Fruit fly (Drosophila melanogaster) whole organism, embryonic: ENCODE results near the gene Jhbp12.

ENCODE experiments used
- Asciz ChIP-seq: fragments of 200-800 bp; sonication (Bioruptor generic); optimal IDR thresholded peaks from 2 replicates; lab custom pipeline; 2017; ENCODE audit warnings: missing biosample characterization, mild to moderate bottlenecking, missing genetic modification characterization, missing genetic modification reagents
- CG10274 ChIP-seq: fragments of 200-800 bp; sonication (Bioruptor generic); optimal IDR thresholded peaks from 3 replicates; lab custom pipeline; 2017; ENCODE audit warnings: missing biosample characterization, mild to moderate bottlenecking, missing genetic modification characterization
- CG11398 ChIP-seq: fragments of 200-800 bp; sonication (Bioruptor generic); optimal IDR thresholded peaks from 2 replicates; lab custom pipeline; 2016; ENCODE audit warnings: missing biosample characterization, missing genetic modification characterization
- CG12155 ChIP-seq: fragments of 200-800 bp; sonication (Bioruptor generic); optimal IDR thresholded peaks from 3 replicates; lab custom pipeline; 2016; ENCODE audit warnings: missing biosample characterization, missing genetic modification characterization
- CG13287 ChIP-seq: fragments of 200-800 bp; sonication (Bioruptor generic); IDR thresholded peaks from 2 replicates; pipeline ENCODE4 v1.3.6; 2022; ENCODE audit warnings: missing biosample characterization, missing genetic modification characterization; ENCODE audit not compliant: partially characterized antibody
- CG13424 ChIP-seq: fragments of 200-800 bp; sonication (Bioruptor generic); optimal IDR thresholded peaks from 2 replicates; lab custom pipeline; 2019; ENCODE audit warnings: missing biosample characterization, mild to moderate bottlenecking, missing genetic modification characterization, moderate library complexity
- CG14710 ChIP-seq: fragments of 200-800 bp; sonication (Bioruptor generic); optimal IDR thresholded peaks from 3 replicates; lab custom pipeline; 2019; ENCODE audit warnings: missing biosample characterization, mild to moderate bottlenecking, missing genetic modification characterization, moderate library complexity
- CG15514 ChIP-seq: fragments of 200-800 bp; sonication (Bioruptor generic); optimal IDR thresholded peaks from 3 replicates; lab custom pipeline; 2017; ENCODE audit warnings: missing biosample characterization, missing genetic modification characterization, mild to moderate bottlenecking, moderate library complexity, missing genetic modification reagents
- CG16813 ChIP-seq: fragments of 200-800 bp; sonication (Bioruptor generic); IDR thresholded peaks from 3 replicates; pipeline ENCODE4 v1.3.6; 2022; ENCODE audit warnings: missing biosample characterization, missing genetic modification characterization; ENCODE audit not compliant: partially characterized antibody
- CG17568 ChIP-seq: fragments of 200-800 bp; sonication (Bioruptor generic); optimal IDR thresholded peaks from 2 replicates; lab custom pipeline; 2018; ENCODE audit warnings: missing biosample characterization, mild to moderate bottlenecking, missing genetic modification characterization, moderate library complexity
- CG18011 ChIP-seq: fragments of 200-800 bp; sonication (Bioruptor generic); optimal IDR thresholded peaks from 2 replicates; lab custom pipeline; 2017; ENCODE audit warnings: missing biosample characterization, missing genetic modification characterization, mild to moderate bottlenecking, moderate library complexity, missing genotype
- CG1832 ChIP-seq: fragments of 200-800 bp; sonication (Bioruptor generic); optimal IDR thresholded peaks from 2 replicates; lab custom pipeline; 2017; ENCODE audit warnings: missing biosample characterization, mild to moderate bottlenecking, missing genetic modification characterization, inconsistent platforms
- CG18619 ChIP-seq: fragments of 200-800 bp; sonication (Bioruptor generic); optimal IDR thresholded peaks from 3 replicates; lab custom pipeline; 2017; ENCODE audit warnings: missing biosample characterization, mild to moderate bottlenecking, missing genetic modification characterization
- CG2875 ChIP-seq: fragments of 200-800 bp; sonication (Bioruptor generic); optimal IDR thresholded peaks from 2 replicates; lab custom pipeline; 2017; ENCODE audit warnings: missing biosample characterization, mild to moderate bottlenecking, missing genetic modification characterization, missing genetic modification reagents
- CG3163 ChIP-seq: fragments of 200-800 bp; sonication (Bioruptor generic); optimal IDR thresholded peaks from 3 replicates; lab custom pipeline; 2016; ENCODE audit warnings: missing biosample characterization, missing genetic modification characterization
- CG32772 ChIP-seq: fragments of 200-800 bp; sonication (Bioruptor generic); IDR thresholded peaks from 2 replicates; pipeline ENCODE4 v1.3.6; 2022; ENCODE audit warnings: missing biosample characterization, missing genetic modification characterization
- CG3407 ChIP-seq: fragments of 200-800 bp; sonication (Bioruptor generic); optimal IDR thresholded peaks from 2 replicates; lab custom pipeline; 2018; ENCODE audit warnings: missing biosample characterization, mild to moderate bottlenecking, missing genetic modification characterization
- CG4328 ChIP-seq: fragments of 200-800 bp; sonication (Bioruptor generic); optimal IDR thresholded peaks from 3 replicates; lab custom pipeline; 2017; ENCODE audit warnings: missing biosample characterization, missing genetic modification reagents, missing genetic modification characterization
- CG7357 ChIP-seq: fragments of 200-800 bp; sonication (Bioruptor generic); IDR thresholded peaks from 3 replicates; pipeline ENCODE4 v1.3.6; 2022; ENCODE audit warnings: missing biosample characterization, missing genetic modification characterization
- CG7786 ChIP-seq: fragments of 200-800 bp; sonication (Bioruptor generic); optimal IDR thresholded peaks from 2 replicates; lab custom pipeline; 2016; ENCODE audit warnings: missing biosample characterization, missing genetic modification characterization
- CG8281 ChIP-seq: fragments of 200-800 bp; sonication (Bioruptor generic); optimal IDR thresholded peaks from 2 replicates; lab custom pipeline; 2018; ENCODE audit warnings: missing biosample characterization, mild to moderate bottlenecking, missing genetic modification characterization, moderate library complexity
- CG9817 ChIP-seq: fragments of 200-800 bp; sonication (Bioruptor generic); optimal IDR thresholded peaks from 2 replicates; lab custom pipeline; 2018; ENCODE audit warnings: missing biosample characterization, mild to moderate bottlenecking, missing genetic modification characterization, moderate library complexity
- Dad ChIP-seq: fragments of 200-800 bp; sonication (Bioruptor generic); optimal IDR thresholded peaks from 3 replicates; lab custom pipeline; 2016; ENCODE audit warnings: missing biosample characterization, missing genetic modification characterization
- Doc3 ChIP-seq: fragments of 200-800 bp; sonication (Bioruptor generic); IDR thresholded peaks from 3 replicates; pipeline ENCODE4 v1.3.6; 2022; ENCODE audit warnings: missing biosample characterization, missing genetic modification characterization; ENCODE audit not compliant: partially characterized antibody
- Eip74EF ChIP-seq, 2 experiments: fragments of 200-800 bp in 1 of 2; fragments of >200 bp in 1 of 2; sonication (Bioruptor generic) in 1 of 2; optimal IDR thresholded peaks; 2 replicates each; lab custom pipeline; 2017 to 2019; ENCODE audit warnings: missing biosample characterization in 2 of 2, missing genetic modification characterization in 2 of 2, mild to moderate bottlenecking in 1 of 2, moderate library complexity in 1 of 2
- Ets97D ChIP-seq: fragments of 200-800 bp; sonication (Bioruptor generic); optimal IDR thresholded peaks from 3 replicates; lab custom pipeline; 2016; ENCODE audit warnings: missing biosample characterization, missing genetic modification characterization
- Fer2 ChIP-seq: fragments of 200-800 bp; sonication (Bioruptor generic); optimal IDR thresholded peaks from 2 replicates; lab custom pipeline; 2018; ENCODE audit warnings: missing biosample characterization, mild to moderate bottlenecking, missing genetic modification characterization, moderate library complexity
- Fer3 ChIP-seq: fragments of 200-800 bp; sonication (Bioruptor generic); optimal IDR thresholded peaks from 2 replicates; lab custom pipeline; 2018; ENCODE audit warnings: missing biosample characterization, mild to moderate bottlenecking, missing genetic modification characterization, moderate library complexity
- HHEX ChIP-seq: fragments of 200-800 bp; sonication (Bioruptor generic); optimal IDR thresholded peaks from 3 replicates; lab custom pipeline; 2017; ENCODE audit warnings: missing biosample characterization, mild to moderate bottlenecking, missing genetic modification characterization, missing genetic modification reagents
- HLH54F ChIP-seq: fragments of 200-800 bp; sonication (Bioruptor generic); optimal IDR thresholded peaks from 3 replicates; lab custom pipeline; 2016; ENCODE audit warnings: missing biosample characterization, missing genetic modification characterization
- Med ChIP-seq: fragments of 200-800 bp; sonication (Bioruptor generic); peaks from one replicate; lab custom pipeline; 2016; ENCODE audit warnings: missing biosample characterization, missing genetic modification characterization, mild to moderate bottlenecking, inconsistent platforms, moderate library complexity
- Stat92E ChIP-seq, 3 experiments: fragments of >200 bp in 2 of 3; fragments of 200-800 bp in 1 of 3; sonication (Bioruptor generic) in 1 of 3; optimal IDR thresholded peaks; 2 replicates each; lab custom pipeline; 2017 to 2019; ENCODE audit warnings: missing biosample characterization in 3 of 3, missing genetic modification characterization in 3 of 3, mild to moderate bottlenecking in 1 of 3, moderate library complexity in 1 of 3
- ato ChIP-seq: fragments of 200-800 bp; sonication (Bioruptor generic); IDR thresholded peaks from 2 replicates; pipeline ENCODE4 v1.3.6; 2022; ENCODE audit warnings: missing biosample characterization, missing genetic modification characterization; ENCODE audit not compliant: partially characterized antibody
- cad ChIP-seq: fragments of >200 bp; optimal IDR thresholded peaks from 2 replicates; lab custom pipeline; 2017; ENCODE audit warnings: missing biosample characterization, missing genetic modification characterization
- chn ChIP-seq: fragments of 200-800 bp; sonication (Bioruptor generic); optimal IDR thresholded peaks from 2 replicates; lab custom pipeline; 2016; ENCODE audit warnings: missing biosample characterization, missing genetic modification characterization
- eve ChIP-seq, 2 experiments: fragments of >200 bp; optimal IDR thresholded peaks; 2 replicates each; lab custom pipeline; 2017; ENCODE audit warnings: missing biosample characterization in 2 of 2, missing genetic modification characterization in 2 of 2
- ftz-f1 ChIP-seq: fragments of 200-800 bp; sonication (Bioruptor generic); optimal IDR thresholded peaks from 2 replicates; lab custom pipeline; 2016; ENCODE audit warnings: missing biosample characterization, missing genetic modification characterization
- gcm2 ChIP-seq: fragments of 200-800 bp; sonication (Bioruptor generic); optimal IDR thresholded peaks from 2 replicates; lab custom pipeline; 2016; ENCODE audit warnings: missing biosample characterization, missing genetic modification characterization
- gfzf ChIP-seq: fragments of 200-800 bp; sonication (Bioruptor generic); optimal IDR thresholded peaks from 2 replicates; lab custom pipeline; 2016; ENCODE audit warnings: missing biosample characterization, mild to moderate bottlenecking, missing genetic modification characterization, moderate library complexity
- hth ChIP-seq: fragments of >200 bp; optimal IDR thresholded peaks from 2 replicates; lab custom pipeline; 2017; ENCODE audit warnings: inconsistent platforms
- klu ChIP-seq: fragments of 200-800 bp; sonication (Bioruptor generic); IDR thresholded peaks from 2 replicates; pipeline ENCODE4 v1.3.6; 2022; ENCODE audit warnings: missing biosample characterization, missing genetic modification characterization
- kni ChIP-seq: fragments of 200-800 bp; sonication (Bioruptor generic); optimal IDR thresholded peaks from 3 replicates; lab custom pipeline; 2017; ENCODE audit warnings: mild to moderate bottlenecking, missing biosample characterization, missing genetic modification reagents, missing genetic modification characterization
- odd ChIP-seq: fragments of 200-800 bp; sonication (Bioruptor generic); optimal IDR thresholded peaks from 2 replicates; lab custom pipeline; 2017; ENCODE audit warnings: missing biosample characterization, mild to moderate bottlenecking, missing genetic modification characterization
- pan ChIP-seq, 4 experiments: fragments of >200 bp in 3 of 4; fragments of 200-800 bp in 1 of 4; sonication (Bioruptor generic) in 1 of 4; optimal IDR thresholded peaks in 3 of 4; IDR thresholded peaks in 1 of 4; 2 replicates each; pipeline versions ENCODE4 v1.3.6 to Lab custom; 2017 to 2022; ENCODE audit warnings: missing biosample characterization in 2 of 4, missing genetic modification characterization in 2 of 4, mixed read lengths in 1 of 4
- pfk ChIP-seq: fragments of 200-800 bp; sonication (Bioruptor generic); optimal IDR thresholded peaks from 2 replicates; lab custom pipeline; 2018; ENCODE audit warnings: missing biosample characterization, mild to moderate bottlenecking, missing genetic modification characterization, moderate library complexity
- sens ChIP-seq: fragments of 200-800 bp; sonication (Bioruptor generic); peaks from one replicate; lab custom pipeline; 2016; ENCODE audit warnings: missing biosample characterization, missing genetic modification characterization
- trem ChIP-seq: fragments of 200-800 bp; optimal IDR thresholded peaks from 3 replicates; lab custom pipeline; 2019; ENCODE audit warnings: missing biosample characterization, mild to moderate bottlenecking, missing genetic modification characterization, moderate library complexity
- z ChIP-seq: fragments of 200-800 bp; sonication (Bioruptor generic); IDR thresholded peaks from 3 replicates; pipeline ENCODE4 v1.3.6; 2022; ENCODE audit warnings: missing biosample characterization, missing genetic modification characterization

Jhbp12 gene

dm6 chr3R:24557020-24557465, 32.4 kb downstream of the Jhbp12 start (continued):
- TF ChIP-seq Med (GFP tag; lab: Kevin White, UChicago) (peak; percentile 97), Doc3 (no peak), HLH54F (GFP tag; lab: Kevin White, UChicago) (peak; percentile 54), hth (lab: Kevin White, UChicago) (no peak), HHEX (GFP tag; lab: Kevin White, UChicago) (peak; percentile 44), eve (GFP tag; optimal IDR thresholded peaks at IDR 0.05; lab: Kevin White, UChicago) (no peak), klu (0 out of 2 replicates have a peak, but pooled peaks have one; percentile 15), cad (GFP tag; lab: Kevin White, UChicago) (no peak), CG17568 (GFP tag; lab: Kevin White, UChicago) (peak; percentile 15), sens (peak; percentile 91), CG1832 (no peak), CG11398 (peak; percentile 54), CG12155 (GFP tag; lab: Kevin White, UChicago) (peak; percentile 55), z (GFP tag; lab: Robert Waterston, UW) (no peak), CG13287 (GFP tag; lab: Robert Waterston, UW) (peak; percentile 63), CG32772 (GFP tag; lab: Robert Waterston, UW) (no peak; the same call in 1 of the 2 replicates), Fer3 (tag; lab: Kevin White, UChicago) (peak; percentile 34), CG3163 (GFP tag; lab: Kevin White, UChicago) (peak; percentile 65), Fer2 (tag; lab: Kevin White, UChicago) (no peak), CG7786 (GFP tag; lab: Kevin White, UChicago) (peak; percentile 61), CG3407 (GFP tag; lab: Kevin White, UChicago) (no peak), gfzf (GFP tag; lab: Kevin White, UChicago) (peak; percentile 12), ato (GFP tag; lab: Robert Waterston, UW) (peak; percentile 92), CG2875 (GFP tag; lab: Kevin White, UChicago) (no peak), CG9817 (peak; percentile 44), trem (tag; lab: Kevin White, UChicago) (peak; percentile 17), CG18619 (peak; percentile 52), Eip74EF (GFP tag; optimal IDR thresholded peaks at IDR 0.05; lab: Kevin White, UChicago) (peak in 1 of 2 experiments; percentile 48), ftz-f1 (GFP tag; lab: Kevin White, UChicago) (peak; percentile 61), pan (optimal IDR thresholded peaks at IDR 0.05; lab: Kevin White, UChicago) (no peak), pan (GFP tag; optimal IDR thresholded peaks at IDR 0.05 in 1 of 2, IDR thresholded peaks at IDR 0.05 in 1 of 2) (peak in 1 of 2 experiments; percentile 72), Stat92E (GFP tag; optimal IDR thresholded peaks at IDR 0.05; lab: Kevin White, UChicago) (peak in 1 of 3 experiments; percentile 78), Dad (GFP tag; lab: Kevin White, UChicago) (peak; percentile 61), CG15514 (GFP tag; lab: Kevin White, UChicago) (no peak), pfk (GFP tag; lab: Kevin White, UChicago) (peak; percentile 9), CG14710 (tag; lab: Kevin White, UChicago) (peak; percentile 5), kni (peak; percentile 6), chn (GFP tag; lab: Kevin White, UChicago) (peak; percentile 55), CG18011 (GFP tag; lab: Kevin White, UChicago) (no peak), gcm2 (peak; percentile 61), CG13424 (peak; percentile 49), odd (GFP tag; lab: Kevin White, UChicago) (peak; percentile 0), CG4328 (GFP tag; lab: Kevin White, UChicago) (peak; percentile 40), Asciz (GFP tag; lab: Kevin White, UChicago) (peak; percentile 58), CG7357 (GFP tag; lab: Robert Waterston, UW) (peak; percentile 21; the same call in 1 of the 3 replicates), CG10274 (no peak), Ets97D (GFP tag; lab: Kevin White, UChicago) (peak; percentile 18), CG8281 (tag; lab: Kevin White, UChicago) (no peak), CG16813 (GFP tag; lab: Robert Waterston, UW) (peak; percentile 83)
